Worm (Caenorhabditis elegans): ENCODE data around the gene her-1.

Gene her-1

DNA sequence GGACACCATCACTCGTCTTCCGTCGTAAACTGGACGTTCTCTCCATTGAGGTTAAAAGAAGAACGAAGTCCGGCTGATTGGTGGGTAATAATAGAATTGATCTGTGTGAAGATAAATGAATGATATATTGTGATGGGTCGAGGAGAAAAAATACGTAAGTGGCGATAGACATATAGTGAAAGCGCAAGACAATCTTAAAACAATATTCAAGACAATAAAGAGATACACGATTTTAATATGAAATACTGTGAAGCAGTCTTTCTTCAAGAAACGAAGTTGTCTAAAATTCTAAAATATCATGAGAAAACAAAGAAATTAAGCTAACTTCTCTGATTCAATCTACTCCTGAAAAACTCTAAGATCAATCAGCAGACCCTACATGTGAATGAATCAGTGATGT, 16.7 kb downstream of the her-1 start, which contains the start of gene F40F9.10:
Gene F40F9.10 (minus strand): TSS at position 101 of the 400 bp plus-strand sequence.
- TF ChIP-seq pax-3 (tag; optimal IDR thresholded peaks at IDR 0.05): no peak
- TF ChIP-seq mef-2 (tag; optimal IDR thresholded peaks at IDR 0.05): no peak
- no peak for TF ChIP-seq mab-9 (GFP tag; IDR thresholded peaks at IDR 0.05)
- TF ChIP-seq lin-35 (GFP tag; optimal IDR thresholded peaks at IDR 0.05): no peak
- no peak for TF ChIP-seq mep-1 (tag; optimal IDR thresholded peaks at IDR 0.05)
- no peak for TF ChIP-seq pag-3 (tag; optimal IDR thresholded peaks at IDR 0.05; ENCODE audit: borderline replicate concordance, insufficient read depth)
- TF ChIP-seq snpc-4 (tag; optimal IDR thresholded peaks at IDR 0.05): no peak
- no peak for TF ChIP-seq ztf-4 (tag; optimal IDR thresholded peaks at IDR 0.05)
- no peak for TF ChIP-seq nhr-11 (tag; optimal IDR thresholded peaks at IDR 0.05)

DNA sequence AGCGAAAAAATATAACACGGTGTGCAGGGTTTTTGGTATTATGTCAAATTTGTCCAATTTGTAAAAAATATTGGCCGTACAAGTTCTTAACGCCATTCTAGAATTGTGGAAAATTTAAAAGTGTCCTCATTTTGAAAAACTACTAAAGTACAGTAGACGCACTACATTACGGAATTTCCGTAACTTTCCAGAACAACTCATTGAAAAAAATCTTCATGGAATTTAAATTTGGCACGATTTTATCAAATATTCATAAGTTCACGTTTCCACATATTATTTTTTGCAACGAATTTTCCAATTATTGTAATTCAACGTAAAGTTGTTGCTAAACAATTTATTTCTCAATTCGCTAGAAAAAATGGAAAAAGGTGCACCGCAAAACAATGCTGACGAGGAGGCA, 18.1 kb downstream of the her-1 start, which contains the start of gene F40F9.3:
Gene F40F9.3 (plus strand): TSS at position 301 of the 400 bp plus-strand sequence.
- no peak for TF ChIP-seq swsn-7 (tag; optimal IDR thresholded peaks at IDR 0.05)
- TF ChIP-seq mef-2 (tag; optimal IDR thresholded peaks at IDR 0.05): no peak
- TF ChIP-seq unc-98 (GFP tag; IDR thresholded peaks at IDR 0.05): no peak
- TF ChIP-seq hlh-17 (GFP tag; optimal IDR thresholded peaks at IDR 0.05; ENCODE audit: borderline replicate concordance): no peak
- no peak for TF ChIP-seq nhr-28 (tag; optimal IDR thresholded peaks at IDR 0.05)
- no peak for TF ChIP-seq C16A3.4 (tag; optimal IDR thresholded peaks at IDR 0.05)
- TF ChIP-seq pax-3 (tag; optimal IDR thresholded peaks at IDR 0.05): no peak
- no peak for TF ChIP-seq ztf-11 (tag; optimal IDR thresholded peaks at IDR 0.05)
- TF ChIP-seq unc-62 (GFP tag; optimal IDR thresholded peaks at IDR 0.05): no peak
- no peak for TF ChIP-seq elt-2 (tag; optimal IDR thresholded peaks at IDR 0.05)
- TF ChIP-seq hlh-4 (tag; optimal IDR thresholded peaks at IDR 0.05): no peak
- no peak for TF ChIP-seq lsy-2 (tag; optimal IDR thresholded peaks at IDR 0.05)
- no peak for TF ChIP-seq alr-1 (tag; optimal IDR thresholded peaks at IDR 0.05; ENCODE audit: borderline replicate concordance)
- no peak for TF ChIP-seq ceh-90 (tag; optimal IDR thresholded peaks at IDR 0.05)
- TF ChIP-seq fkh-10 (GFP tag; optimal IDR thresholded peaks at IDR 0.05): no peak
- no peak for TF ChIP-seq blmp-1 (tag; optimal IDR thresholded peaks at IDR 0.05)
- no peak for TF ChIP-seq mep-1 (tag; optimal IDR thresholded peaks at IDR 0.05)
- TF ChIP-seq lin-15B (tag; optimal IDR thresholded peaks at IDR 0.05): no peak
- TF ChIP-seq tlp-1 (tag; optimal IDR thresholded peaks at IDR 0.05): no peak

DNA sequence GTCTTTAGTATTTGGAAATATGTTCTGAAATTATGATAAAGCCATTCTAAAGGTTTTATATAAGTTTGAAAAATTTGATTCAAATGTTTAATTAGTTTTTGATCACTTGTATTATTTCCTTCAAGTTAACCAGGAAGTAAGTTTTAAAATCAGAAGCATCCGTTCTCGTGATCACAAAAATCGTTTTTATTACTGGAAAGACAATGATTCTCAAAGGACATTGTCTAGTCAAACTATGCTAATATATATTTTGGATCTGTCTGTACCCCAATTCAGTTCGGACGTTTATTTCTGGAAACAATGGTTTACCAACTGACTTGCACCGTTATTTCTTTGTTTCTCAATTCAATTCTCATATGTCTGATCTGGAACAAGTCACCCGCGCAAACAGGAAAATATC, 19.6 kb downstream of the her-1 start, which contains the start of gene str-188:
Gene str-188 (plus strand): TSS at position 301 of the 400 bp plus-strand sequence.
- TF ChIP-seq hlh-17 (GFP tag; optimal IDR thresholded peaks at IDR 0.05; ENCODE audit: borderline replicate concordance): no peak
- no peak for TF ChIP-seq sptf-1 (tag; optimal IDR thresholded peaks at IDR 0.05)
- TF ChIP-seq ceh-63 (GFP tag; optimal IDR thresholded peaks at IDR 0.05): no peak
- TF ChIP-seq egl-27 (tag; optimal IDR thresholded peaks at IDR 0.05): no peak
- no peak for TF ChIP-seq ets-5 (GFP tag; IDR thresholded peaks at IDR 0.05)
- TF ChIP-seq elt-3 (tag; optimal IDR thresholded peaks at IDR 0.05): no peak
- TF ChIP-seq fkh-8 (tag; optimal IDR thresholded peaks at IDR 0.05): no peak

DNA sequence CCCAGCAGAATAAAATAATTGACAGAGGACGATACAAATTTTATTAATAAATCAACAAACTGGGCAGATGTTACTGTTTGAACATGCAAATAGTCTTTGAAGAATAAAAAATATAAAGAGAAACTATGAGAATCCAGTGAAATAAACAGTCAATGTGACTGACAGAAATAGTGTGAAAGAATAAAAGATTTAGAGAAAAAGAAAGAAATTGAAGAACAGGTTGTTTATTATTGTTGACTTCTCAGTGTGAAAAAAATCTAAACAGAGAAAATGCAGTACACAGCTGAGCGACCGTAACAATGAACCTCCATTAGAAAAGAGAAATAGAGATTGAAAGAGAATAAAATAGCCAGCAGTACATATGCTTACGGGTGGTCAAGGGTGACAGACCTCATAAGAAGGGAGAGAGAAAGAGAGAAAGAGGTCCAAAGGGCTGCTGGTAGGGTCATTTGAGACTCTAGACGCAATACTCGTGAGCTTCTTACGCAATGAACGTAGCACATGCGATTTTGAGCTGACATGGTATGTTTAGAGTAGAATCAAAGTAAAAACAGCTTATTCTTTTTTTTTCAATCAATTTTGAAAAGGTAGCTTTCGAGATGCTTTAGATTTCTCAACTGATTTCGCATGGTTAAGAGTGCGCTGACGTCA, 27.3 kb downstream of the her-1 start, which contains the start of gene slcr-46.3:
Gene slcr-46.3 (minus strand): TSS at position 86 of the 651 bp plus-strand sequence.
- peak; percentile 76 for TF ChIP-seq nhr-85 (tag)
- no peak for TF ChIP-seq snpc-4 (tag; optimal IDR thresholded peaks at IDR 0.05)
- TF ChIP-seq lin-14 (GFP tag; optimal IDR thresholded peaks at IDR 0.05): peak; percentile 42
- no peak for TF ChIP-seq aha-1 (tag; optimal IDR thresholded peaks at IDR 0.05)
- TF ChIP-seq blmp-1 (tag; optimal IDR thresholded peaks at IDR 0.05): peak; percentile 25
- TF ChIP-seq nhr-84 (tag; optimal IDR thresholded peaks at IDR 0.05): no peak
- no peak for TF ChIP-seq zip-4 (GFP tag; optimal IDR thresholded peaks at IDR 0.05)
- TF ChIP-seq mep-1 (tag; optimal IDR thresholded peaks at IDR 0.05): peak; percentile 7
- TF ChIP-seq jun-1 (tag; optimal IDR thresholded peaks at IDR 0.05): no peak
- TF ChIP-seq dpl-1 (GFP tag; optimal IDR thresholded peaks at IDR 0.05): peak in 1 of 3 experiments; percentile 5
- no peak for TF ChIP-seq nhr-237 (tag; optimal IDR thresholded peaks at IDR 0.05)
- peak in 1 of 6 experiments; percentile 9 for TF ChIP-seq elt-3 (tag; optimal IDR thresholded peaks at IDR 0.05)
- TF ChIP-seq lsy-2 (tag; optimal IDR thresholded peaks at IDR 0.05): peak in 1 of 2 experiments; percentile 49
- no peak for TF ChIP-seq fos-1 (tag; optimal IDR thresholded peaks at IDR 0.05)
- TF ChIP-seq snu-23 (GFP tag; optimal IDR thresholded peaks at IDR 0.05): peak; percentile 21
- peak in 1 of 2 experiments; percentile 37 for TF ChIP-seq lin-35 (GFP tag; optimal IDR thresholded peaks at IDR 0.05)
- peak; percentile 13 for TF ChIP-seq C16A3.4 (tag; optimal IDR thresholded peaks at IDR 0.05)
